Worm (Caenorhabditis elegans): ENCODE measurements around the gene F38A1.9.

ce11 chrIV:1266724-1267123 is 21.6 kb upstream of the F38A1.9 start, which contains the start of gene clec-170:
- TF ChIP-seq ama-1 (optimal IDR thresholded peaks at IDR 0.05) (no peak), B0310.2 (tag; optimal IDR thresholded peaks at IDR 0.05) (no peak), hnd-1 (tag; optimal IDR thresholded peaks at IDR 0.05) (no peak), ceh-36 (tag; optimal IDR thresholded peaks at IDR 0.05) (no peak), hmg-4 (GFP tag; optimal IDR thresholded peaks at IDR 0.05) (no peak)
